Worm (Caenorhabditis elegans) whole organism, L3 larva: ENCODE measurements around the gene F32D8.14.

Source experiments
- nhr-12 ChIP-seq: fragments of 150-350 bp; optimal IDR thresholded peaks from 2 replicates; lab custom pipeline; 2014; ENCODE audit warnings: missing biosample characterization, missing genetic modification characterization
- nhr-28 ChIP-seq: fragments of 150-350 bp; optimal IDR thresholded peaks from 2 replicates; lab custom pipeline; 2014; ENCODE audit warnings: missing biosample characterization, missing genetic modification characterization

DNA sequence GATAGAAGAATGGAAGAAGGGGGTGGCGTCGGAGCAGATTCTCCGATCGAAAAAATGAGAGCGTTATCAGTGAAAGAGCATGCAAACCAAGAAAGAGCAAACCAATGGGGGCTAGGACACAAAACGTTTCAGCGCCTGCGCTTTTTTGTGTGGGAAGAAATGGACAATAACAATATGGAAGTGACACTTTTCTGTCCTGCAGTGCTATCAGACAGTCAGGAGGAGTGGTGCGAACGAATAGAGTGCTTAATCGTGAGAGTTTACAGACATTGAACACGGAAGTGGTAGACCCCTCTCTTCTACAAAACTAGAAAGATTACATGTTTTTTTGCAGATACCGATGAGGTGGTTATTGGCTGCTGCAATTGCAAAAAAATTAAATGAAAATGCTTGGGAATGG lies 39.2 kb downstream of the F32D8.14 start:
- no peak for TF ChIP-seq nhr-12 (tag; lab: Kevin White, UChicago)
- TF ChIP-seq nhr-28 (tag; lab: Kevin White, UChicago), result no peak
